Fruit fly (Drosophila melanogaster) Kc167 (cell line): ENCODE data around the gene KrT95D.

ENCODE experiments used
- psq ChIP-seq: fragments of >200 bp; optimal IDR thresholded peaks from 2 replicates; lab custom pipeline; 2017; ENCODE audit warnings: missing external identifiers
- ttk ChIP-seq: sonication (Bioruptor generic); optimal IDR thresholded peaks from 2 replicates; lab custom pipeline; 2017; ENCODE audit warnings: missing external identifiers

DNA sequence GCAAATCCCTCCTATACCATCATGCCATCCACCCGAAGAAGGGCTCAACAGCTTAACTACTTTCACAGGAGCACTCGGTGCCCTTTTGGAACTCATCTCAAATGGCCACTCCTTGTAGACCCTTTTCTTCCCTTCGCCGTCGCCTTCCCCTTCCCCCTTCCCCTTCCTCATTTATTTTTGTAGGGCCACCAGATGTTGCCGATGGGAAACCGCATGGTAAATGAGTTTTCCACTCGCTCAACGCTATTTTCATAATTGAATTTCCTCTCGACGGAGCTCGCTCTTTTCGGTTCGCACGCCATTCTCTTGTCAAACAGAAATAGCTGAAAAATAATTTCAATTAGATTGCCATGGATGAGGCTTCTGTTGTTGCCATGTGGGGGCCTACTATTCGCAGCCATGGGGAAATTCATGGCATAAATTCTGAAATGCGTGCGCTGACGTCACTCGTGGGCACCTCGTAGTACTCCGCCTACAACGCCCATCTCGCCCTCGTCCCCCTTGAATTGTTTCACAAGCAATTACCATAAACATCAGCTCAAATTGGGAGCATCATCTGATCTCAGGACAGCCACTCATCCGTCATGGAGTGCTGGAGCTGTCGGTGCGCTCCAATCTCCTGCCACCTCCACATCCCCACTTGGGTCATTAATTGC is 19.5 kb downstream of the KrT95D start:
- TF ChIP-seq ttk (lab: Kevin White, UChicago) (no peak), psq (lab: Kevin White, UChicago) (no peak)
